Worm (Caenorhabditis elegans) whole organism, L4 larva: ENCODE data around the gene sprr-2.
A peak's percentile ranks its signal among the peaks of the same experiment; 100 is the strongest.

Source experiments
- F37D6.2 ChIP-seq: sonication (generic microtip); optimal IDR thresholded peaks from 2 replicates; lab custom pipeline; 2016; ENCODE audit warnings: mild to moderate bottlenecking, missing genetic modification characterization, missing compliant biosample characterization
- F44E2.7 ChIP-seq: fragments of 200-800 bp; sonication (Bioruptor generic); IDR thresholded peaks from 2 replicates; pipeline ENCODE4 v2.1.2; 2022; ENCODE audit warnings: missing genetic modification characterization, missing compliant biosample characterization
- F49E8.2 ChIP-seq: sonication (generic microtip); optimal IDR thresholded peaks from 2 replicates; lab custom pipeline; 2016; ENCODE audit warnings: missing compliant biosample characterization, mild to moderate bottlenecking, missing genetic modification characterization, borderline replicate concordance
- R02D3.7 ChIP-seq: fragments of 150-350 bp; sonication (generic microtip); optimal IDR thresholded peaks from 3 replicates; lab custom pipeline; 2014; ENCODE audit warnings: missing biosample characterization, missing genetic modification characterization
- Y105C5A.15 ChIP-seq: fragments of 200-800 bp; sonication (Bioruptor generic); IDR thresholded peaks from 2 replicates; pipeline ENCODE4 v1.3.6; 2022; ENCODE audit warnings: missing genetic modification characterization, missing compliant biosample characterization
- ZK337.2 ChIP-seq: fragments of 200-800 bp; sonication (Bioruptor generic); IDR thresholded peaks from 2 replicates; pipeline ENCODE4 v1.3.6; 2022; ENCODE audit warnings: missing genetic modification reagents, missing genetic modification characterization, missing compliant biosample characterization
- aha-1 ChIP-seq: fragments of 150-350 bp; peaks from one replicate; lab custom pipeline; 2014; ENCODE audit warnings: missing biosample characterization, missing genetic modification characterization
- arid-1 ChIP-seq: fragments of 200-800 bp; sonication (Bioruptor generic); conservative IDR thresholded peaks from 2 replicates; pipeline ENCODE4 v1.3.6; 2022; ENCODE audit warnings: missing genetic modification reagents, missing genetic modification characterization, missing compliant biosample characterization
- ceh-28 ChIP-seq: fragments of 150-350 bp; optimal IDR thresholded peaks from 2 replicates; lab custom pipeline; 2014; ENCODE audit warnings: missing biosample characterization, missing genetic modification reagents, missing genetic modification characterization
- daf-12 ChIP-seq: fragments of 150-350 bp; optimal IDR thresholded peaks from 2 replicates; lab custom pipeline; 2014; ENCODE audit warnings: missing biosample characterization, missing genetic modification reagents, missing genetic modification characterization
- daf-16 ChIP-seq, 3 experiments: sonication (generic microtip); optimal IDR thresholded peaks; 2 replicates each; lab custom pipeline; 2016 to 2017; ENCODE audit warnings: missing genetic modification characterization in 3 of 3, missing genetic modification reagents in 3 of 3, mild to moderate bottlenecking in 2 of 3, missing compliant biosample characterization in 2 of 3, missing biosample characterization in 1 of 3, moderate library complexity in 1 of 3
- daf-19 ChIP-seq: fragments of 200-800 bp; sonication (Bioruptor generic); conservative IDR thresholded peaks from 2 replicates; pipeline ENCODE4 v1.3.6; 2022; ENCODE audit warnings: missing genetic modification characterization, missing compliant biosample characterization
- dmd-6 ChIP-seq: fragments of 200-800 bp; sonication (Bioruptor generic); IDR thresholded peaks from 2 replicates; pipeline ENCODE4 v1.3.6; 2022; ENCODE audit warnings: missing genetic modification reagents, missing genetic modification characterization, missing compliant biosample characterization
- dmd-9 ChIP-seq: fragments of 200-800 bp; sonication (Bioruptor generic); IDR thresholded peaks from 2 replicates; pipeline ENCODE4 v1.3.6; 2022; ENCODE audit warnings: missing genetic modification reagents, missing genetic modification characterization, missing compliant biosample characterization
- dve-1 ChIP-seq: sonication (generic microtip); optimal IDR thresholded peaks from 2 replicates; lab custom pipeline; 2017; ENCODE audit warnings: antibody characterized with exemption, mild to moderate bottlenecking, missing genetic modification characterization, missing compliant biosample characterization; ENCODE audit not compliant: insufficient read depth
- egl-27 ChIP-seq: sonication (generic microtip); optimal IDR thresholded peaks from 3 replicates; lab custom pipeline; 2017; ENCODE audit warnings: missing biosample characterization, missing genetic modification reagents, missing genetic modification characterization
- egl-43 ChIP-seq: fragments of 200-800 bp; sonication (Bioruptor generic); IDR thresholded peaks from 2 replicates; pipeline ENCODE4 v1.3.6; 2022; ENCODE audit warnings: missing genetic modification reagents, missing genetic modification characterization, missing compliant biosample characterization
- jun-1 ChIP-seq: fragments of 150-350 bp; optimal IDR thresholded peaks from 2 replicates; lab custom pipeline; 2014; ENCODE audit warnings: missing biosample characterization, missing genetic modification reagents, missing genetic modification characterization
- lin-29 ChIP-seq: fragments of 200-800 bp; sonication (Bioruptor generic); IDR thresholded peaks from 2 replicates; pipeline ENCODE4 v1.3.6; 2022; ENCODE audit warnings: missing genetic modification reagents, missing genetic modification characterization, missing compliant biosample characterization
- mep-1 ChIP-seq: fragments of 150-350 bp; sonication (generic microtip); optimal IDR thresholded peaks from 3 replicates; lab custom pipeline; 2014; ENCODE audit warnings: missing biosample characterization, missing genetic modification characterization
- mxl-2 ChIP-seq: fragments of 200-800 bp; sonication (Bioruptor generic); conservative IDR thresholded peaks from 2 replicates; pipeline ENCODE4 v1.3.6; 2022; ENCODE audit warnings: missing genetic modification reagents, missing genetic modification characterization, missing compliant biosample characterization
- nhr-111 ChIP-seq: fragments of 200-800 bp; sonication (Bioruptor generic); optimal IDR thresholded peaks from 2 replicates; lab custom pipeline; 2018; ENCODE audit warnings: mild to moderate bottlenecking, missing genetic modification characterization, missing compliant biosample characterization
- nhr-237 ChIP-seq: sonication (generic microtip); optimal IDR thresholded peaks from 2 replicates; lab custom pipeline; 2017; ENCODE audit warnings: missing biosample characterization, missing genetic modification characterization
- nhr-25 ChIP-seq: sonication (generic microtip); optimal IDR thresholded peaks from 2 replicates; lab custom pipeline; 2017; ENCODE audit warnings: missing genetic modification characterization, mild to moderate bottlenecking, missing compliant biosample characterization, antibody characterized with exemption, moderate library complexity, borderline replicate concordance; ENCODE audit not compliant: insufficient read depth
- nhr-28 ChIP-seq: fragments of 150-350 bp; optimal IDR thresholded peaks from 2 replicates; lab custom pipeline; 2014; ENCODE audit warnings: missing biosample characterization, missing genetic modification characterization
- nhr-41 ChIP-seq: fragments of 200-800 bp; sonication (Bioruptor generic); IDR thresholded peaks from 2 replicates; pipeline ENCODE4 v1.3.6; 2022; ENCODE audit warnings: missing genetic modification reagents, missing genetic modification characterization, missing compliant biosample characterization
- nhr-42 ChIP-seq: fragments of 200-800 bp; sonication (Bioruptor generic); IDR thresholded peaks from 2 replicates; pipeline ENCODE4 v1.3.6; 2022; ENCODE audit warnings: missing genetic modification characterization, missing compliant biosample characterization
- nhr-48 ChIP-seq: sonication (generic microtip); optimal IDR thresholded peaks from 2 replicates; lab custom pipeline; 2016; ENCODE audit warnings: mild to moderate bottlenecking, missing genetic modification characterization, missing compliant biosample characterization
- nhr-76 ChIP-seq: fragments of 150-350 bp; optimal IDR thresholded peaks from 2 replicates; lab custom pipeline; 2014; ENCODE audit warnings: missing biosample characterization, missing genetic modification characterization
- sdz-12 ChIP-seq: fragments of 200-800 bp; sonication (Bioruptor generic); optimal IDR thresholded peaks from 2 replicates; lab custom pipeline; 2018; ENCODE audit warnings: mild to moderate bottlenecking, missing genetic modification characterization, missing compliant biosample characterization
- snpc-1.2 ChIP-seq: fragments of 200-800 bp; sonication (Bioruptor generic); IDR thresholded peaks from 2 replicates; pipeline ENCODE4 v1.3.6; 2022; ENCODE audit warnings: missing genetic modification reagents, missing genetic modification characterization, missing compliant biosample characterization
- snpc-4 ChIP-seq: fragments of 150-350 bp; optimal IDR thresholded peaks from 2 replicates; lab custom pipeline; 2014; ENCODE audit warnings: missing biosample characterization, missing genetic modification characterization
- tra-1 ChIP-seq: fragments of 200-800 bp; sonication (Bioruptor generic); IDR thresholded peaks from 2 replicates; pipeline ENCODE4 v1.3.6; 2022; ENCODE audit warnings: missing genetic modification reagents, missing genetic modification characterization, missing compliant biosample characterization
- unc-62 ChIP-seq, 3 experiments: fragments of 150-350 bp in 1 of 3; sonication (generic microtip); optimal IDR thresholded peaks in 2 of 3; peaks in 1 of 3; 1 replicate in 1 of 3; 2 replicates in 2 of 3; lab custom pipeline; 2014 to 2017; ENCODE audit warnings: missing biosample characterization in 3 of 3, missing genetic modification characterization in 3 of 3, missing genetic modification reagents in 3 of 3, missing genotype in 1 of 3
- vab-7 ChIP-seq: fragments of 200-800 bp; sonication (Bioruptor generic); IDR thresholded peaks from 2 replicates; pipeline ENCODE4 v1.3.6; 2022; ENCODE audit warnings: missing genetic modification reagents, missing genetic modification characterization, missing compliant biosample characterization
- zfp-2 ChIP-seq: sonication (generic microtip); optimal IDR thresholded peaks from 2 replicates; lab custom pipeline; 2016; ENCODE audit warnings: mild to moderate bottlenecking, missing genetic modification characterization, missing compliant biosample characterization
- ztf-11 ChIP-seq: fragments of 150-350 bp; optimal IDR thresholded peaks from 2 replicates; lab custom pipeline; 2014; ENCODE audit warnings: missing biosample characterization, missing genetic modification characterization

Gene sprr-2

ce11 chrX:14845637-14846036 is 52.4 kb downstream of the sprr-2 start, which contains the start of gene egrh-1:
egrh-1 (plus strand) TSS chrX:14845937.
- peak; percentile 40 for TF ChIP-seq aha-1 (tag; lab: Kevin White, UChicago)
- TF ChIP-seq Y105C5A.15, result no peak
- TF ChIP-seq tra-1, result no peak
- TF ChIP-seq nhr-42 (GFP tag; lab: Robert Waterston, UW), result no peak
- no peak for TF ChIP-seq ceh-28 (tag; lab: Kevin White, UChicago)
- no peak for TF ChIP-seq egl-43 (GFP tag; lab: Robert Waterston, UW)

- TF ChIP-seq dmd-9 (no peak), zfp-2 (tag; lab: Kevin White, UChicago) (no peak), nhr-76 (tag; lab: Kevin White, UChicago) (no peak), ZK337.2 (GFP tag; lab: Robert Waterston, UW) (no peak), sdz-12 (GFP tag; lab: Kevin White, UChicago) (no peak), aha-1 (tag; lab: Kevin White, UChicago) (peak; percentile 5), lin-29 (GFP tag; lab: Robert Waterston, UW) (no peak), nhr-48 (tag; lab: Kevin White, UChicago) (no peak), dmd-6 (GFP tag; lab: Robert Waterston, UW) (peak; percentile 32; the same call in 1 of the 2 replicates), nhr-237 (tag; lab: Kevin White, UChicago) (no peak), daf-16 (GFP tag; optimal IDR thresholded peaks at IDR 0.05; lab: Kevin White, UChicago) (no peak), daf-16 (tag; optimal IDR thresholded peaks at IDR 0.05; lab: Kevin White, UChicago) (peak; percentile 32), Y105C5A.15 (no peak), F37D6.2 (tag; lab: Kevin White, UChicago) (no peak), snpc-4 (no peak), mep-1 (tag; lab: Kevin White, UChicago) (peak; percentile 33), F44E2.7 (GFP tag; lab: Robert Waterston, UW) (no peak), nhr-28 (tag; lab: Kevin White, UChicago) (peak; percentile 76), arid-1 (GFP tag; lab: Robert Waterston, UW) (no peak), R02D3.7 (tag; lab: Kevin White, UChicago) (no peak), F49E8.2 (no peak), jun-1 (no peak), snpc-1.2 (no peak), egl-27 (no peak), dve-1 (peak; percentile 1), daf-19 (no peak), nhr-41 (no peak), vab-7 (no peak), mxl-2 (GFP tag; lab: Robert Waterston, UW) (no peak), ztf-11 (tag; lab: Kevin White, UChicago) (no peak), nhr-111 (GFP tag; lab: Kevin White, UChicago) (no peak), nhr-25 (tag; lab: Kevin White, UChicago) (no peak)
Observed at ce11 chrX:14849054-14849453, 55.8 kb downstream of the sprr-2 start, which contains the start of gene acd-3. acd-3 (plus strand) TSS chrX:14849275.

- no peak for TF ChIP-seq daf-12
- TF ChIP-seq unc-62 (GFP tag; optimal IDR thresholded peaks at IDR 0.05 in 1 of 2; lab: Kevin White, UChicago), result peak in 1 of 2 experiments; percentile 26
- TF ChIP-seq unc-62 (tag; optimal IDR thresholded peaks at IDR 0.05; lab: Kevin White, UChicago), result no peak
Observed at ce11 chrX:14851904-14852303, 58.7 kb downstream of the sprr-2 start.
